Fruit fly (Drosophila melanogaster) S2 (cell line): Measurements from ENCODE around the gene Reck.

Experiments used
- CG8478 ChIP-seq: fragments of >200 bp; optimal IDR thresholded peaks from 2 replicates; lab custom pipeline; 2018
- CTCF ChIP-seq, 2 experiments: fragments of >200 bp; optimal IDR thresholded peaks; 2 replicates each; lab custom pipeline; 2018

DNA sequence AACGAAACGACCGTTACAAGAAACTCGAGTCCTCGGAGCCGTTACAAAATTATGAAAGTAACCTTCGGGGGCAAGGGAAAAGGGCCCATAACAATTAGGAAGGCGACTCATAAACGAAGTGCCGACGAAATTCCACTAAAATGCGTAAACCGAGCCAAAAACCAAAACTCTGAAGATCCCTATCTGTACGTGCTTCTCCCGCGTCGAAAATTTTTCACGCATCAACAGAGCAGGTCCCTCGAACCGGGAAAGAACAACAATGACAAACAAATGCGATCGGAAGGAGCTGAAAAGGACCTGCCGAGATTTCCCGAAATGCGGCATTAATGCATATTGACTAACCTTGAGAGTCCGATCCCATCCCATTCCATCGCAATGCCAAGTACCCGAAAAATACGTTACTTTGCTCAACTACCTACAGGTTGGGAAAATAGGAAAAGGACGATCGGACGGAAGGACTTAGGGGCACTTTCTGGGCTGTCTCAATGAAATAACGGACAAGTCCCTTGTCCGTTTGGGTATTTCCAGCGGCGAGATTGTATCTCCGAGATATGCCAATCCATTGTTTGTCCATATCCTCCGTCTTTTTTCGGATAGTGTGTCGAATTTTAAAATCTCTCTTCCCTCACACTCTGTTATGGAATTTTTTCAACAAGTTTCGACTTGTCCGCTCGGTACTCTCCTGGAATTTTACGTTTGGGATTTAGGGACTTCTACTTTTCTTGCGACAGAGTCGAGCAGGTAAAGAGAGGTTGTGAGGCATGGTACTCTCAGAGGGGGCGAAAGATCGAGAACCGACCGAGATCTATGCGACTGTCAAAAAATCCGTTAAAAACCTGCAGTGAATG, 45.9 kb downstream of the Reck start:
- TF ChIP-seq CTCF (optimal IDR thresholded peaks at IDR 0.05; lab: Kevin White, UChicago): no peak
- TF ChIP-seq CG8478: no peak
